Worm (Caenorhabditis elegans) whole organism, early embryonic: ENCODE results near the gene ZC204.14.

ENCODE experiments used
- B0310.2 ChIP-seq: sonication (generic microtip); optimal IDR thresholded peaks from 2 replicates; lab custom pipeline; 2016; ENCODE audit warnings: mild to moderate bottlenecking, missing genetic modification characterization, missing compliant biosample characterization
- F13C5.2 ChIP-seq: sonication (generic microtip); optimal IDR thresholded peaks from 2 replicates; lab custom pipeline; 2017; ENCODE audit warnings: mild to moderate bottlenecking, missing genetic modification characterization, inconsistent platforms, missing compliant biosample characterization
- aly-1 ChIP-seq: sonication (generic microtip); optimal IDR thresholded peaks from 2 replicates; lab custom pipeline; 2016; ENCODE audit warnings: missing genetic modification characterization, missing compliant biosample characterization
- ama-1 ChIP-seq: fragments of 150-350 bp; optimal IDR thresholded peaks from 2 replicates; lab custom pipeline; 2014
- ceh-13 ChIP-seq: fragments of 200-800 bp; sonication (Bioruptor generic); optimal IDR thresholded peaks from 2 replicates; lab custom pipeline; 2018; ENCODE audit warnings: mild to moderate bottlenecking, missing genetic modification characterization, missing compliant biosample characterization
- ceh-36 ChIP-seq: sonication (generic microtip); optimal IDR thresholded peaks from 2 replicates; lab custom pipeline; 2016; ENCODE audit warnings: missing genetic modification characterization, inconsistent platforms, missing compliant biosample characterization
- ets-7 ChIP-seq: sonication (generic microtip); optimal IDR thresholded peaks from 2 replicates; lab custom pipeline; 2016; ENCODE audit warnings: missing genotype, missing genetic modification characterization, missing compliant biosample characterization
- flt-1 ChIP-seq: fragments of 200-800 bp; sonication (Bioruptor generic); IDR thresholded peaks from 2 replicates; pipeline ENCODE4 v1.3.6; 2022; ENCODE audit warnings: missing genetic modification characterization, missing compliant biosample characterization
- hmbx-1 ChIP-seq: sonication (generic microtip); optimal IDR thresholded peaks from 2 replicates; lab custom pipeline; 2016; ENCODE audit warnings: mild to moderate bottlenecking, missing genetic modification characterization, missing compliant biosample characterization
- hmg-4 ChIP-seq: fragments of 200-800 bp; sonication (Bioruptor generic); optimal IDR thresholded peaks from 2 replicates; lab custom pipeline; 2018; ENCODE audit warnings: mild to moderate bottlenecking, missing genetic modification characterization, missing compliant biosample characterization
- hnd-1 ChIP-seq: sonication (generic microtip); optimal IDR thresholded peaks from 2 replicates; lab custom pipeline; 2016; ENCODE audit warnings: missing genetic modification characterization, missing compliant biosample characterization
- pes-1 ChIP-seq: fragments of 200-800 bp; sonication (Bioruptor generic); IDR thresholded peaks from 2 replicates; pipeline ENCODE4 v1.3.6; 2022; ENCODE audit warnings: missing genetic modification reagents, missing genetic modification characterization, missing compliant biosample characterization
- scrt-1 ChIP-seq: fragments of 200-800 bp; sonication (Bioruptor generic); IDR thresholded peaks from 2 replicates; pipeline ENCODE4 v1.3.6; 2022; ENCODE audit warnings: missing genetic modification characterization, missing compliant biosample characterization
- sea-1 ChIP-seq: fragments of 200-800 bp; sonication (Bioruptor generic); conservative IDR thresholded peaks from 2 replicates; pipeline ENCODE4 v1.3.6; 2022; ENCODE audit warnings: missing genetic modification characterization, missing compliant biosample characterization
- tbx-11 ChIP-seq: fragments of 200-800 bp; sonication (Bioruptor generic); IDR thresholded peaks from 2 replicates; pipeline ENCODE4 v1.3.6; 2022; ENCODE audit warnings: missing genetic modification characterization, missing compliant biosample characterization
- tbx-37 ChIP-seq: fragments of 200-800 bp; sonication (Bioruptor generic); conservative IDR thresholded peaks from 2 replicates; pipeline ENCODE4 v1.3.6; 2022; ENCODE audit warnings: missing genetic modification reagents, missing genetic modification characterization, missing compliant biosample characterization
- tra-4 ChIP-seq: sonication (generic microtip); optimal IDR thresholded peaks from 2 replicates; lab custom pipeline; 2017; ENCODE audit warnings: missing genetic modification characterization, missing compliant biosample characterization

The ZC204.14 gene

ce11 chrII:1691011-1691410 lies 28.3 kb upstream of the ZC204.14 start, which contains the start of gene fbxc-22:
Gene fbxc-22, minus strand, starts transcription at chrII:1691111.
- TF ChIP-seq tbx-37 (GFP tag; lab: Robert Waterston, UW) (no peak), hmbx-1 (tag; lab: Kevin White, UChicago) (no peak), scrt-1 (no peak), ceh-36 (tag; lab: Kevin White, UChicago) (no peak), F13C5.2 (tag; lab: Kevin White, UChicago) (no peak), flt-1 (no peak), ama-1 (lab: Kevin White, UChicago) (no peak), tra-4 (tag; lab: Kevin White, UChicago) (no peak), aly-1 (tag; lab: Kevin White, UChicago) (no peak), pes-1 (GFP tag; lab: Robert Waterston, UW) (no peak), ceh-13 (GFP tag; lab: Kevin White, UChicago) (no peak), hnd-1 (tag; lab: Kevin White, UChicago) (no peak), tbx-11 (GFP tag; lab: Robert Waterston, UW) (no peak), ets-7 (no peak), sea-1 (GFP tag; lab: Robert Waterston, UW) (no peak), hmg-4 (no peak)

ce11 chrII:1688813-1689212 lies 26.1 kb upstream of the ZC204.14 start, which contains the start of the genes fbxb-18 and fbxb-19:
Gene fbxb-18, minus strand, starts transcription at chrII:1688913.
Gene fbxb-19, minus strand, starts transcription at chrII:1689181.
- TF ChIP-seq pes-1 (GFP tag; lab: Robert Waterston, UW) (no peak), aly-1 (tag; lab: Kevin White, UChicago) (no peak), tbx-11 (GFP tag; lab: Robert Waterston, UW) (no peak), ets-7 (no peak), hmg-4 (no peak), F13C5.2 (tag; lab: Kevin White, UChicago) (no peak), ama-1 (lab: Kevin White, UChicago) (no peak), flt-1 (no peak), ceh-36 (tag; lab: Kevin White, UChicago) (no peak), hmbx-1 (tag; lab: Kevin White, UChicago) (no peak), hnd-1 (tag; lab: Kevin White, UChicago) (no peak), scrt-1 (no peak), B0310.2 (tag; lab: Kevin White, UChicago) (no peak), tra-4 (tag; lab: Kevin White, UChicago) (no peak)

- no peak for TF ChIP-seq hmg-4
- no peak for TF ChIP-seq ama-1 (lab: Kevin White, UChicago)
- no peak for TF ChIP-seq ceh-13 (GFP tag; lab: Kevin White, UChicago)
- no peak for TF ChIP-seq ets-7
- TF ChIP-seq aly-1 (tag; lab: Kevin White, UChicago), result no peak
- TF ChIP-seq hmbx-1 (tag; lab: Kevin White, UChicago), result no peak
- TF ChIP-seq scrt-1, result no peak
- no peak for TF ChIP-seq F13C5.2 (tag; lab: Kevin White, UChicago)
- TF ChIP-seq tbx-11 (GFP tag; lab: Robert Waterston, UW), result no peak
- TF ChIP-seq sea-1 (GFP tag; lab: Robert Waterston, UW), result no peak
- no peak for TF ChIP-seq pes-1 (GFP tag; lab: Robert Waterston, UW)
- no peak for TF ChIP-seq flt-1
Measured at ce11 chrII:1683742-1684141, 21.0 kb upstream of the ZC204.14 start, which contains the start of gene fbxb-25. Gene fbxb-25, plus strand, starts transcription at chrII:1684042.

ce11 chrII:1682218-1682617 lies 19.5 kb upstream of the ZC204.14 start, which contains the start of gene fbxb-26:
Gene fbxb-26, plus strand, starts transcription at chrII:1682518.
- TF ChIP-seq tra-4 (tag; lab: Kevin White, UChicago), result no peak
- no peak for TF ChIP-seq tbx-11 (GFP tag; lab: Robert Waterston, UW)
- no peak for TF ChIP-seq F13C5.2 (tag; lab: Kevin White, UChicago)
- no peak for TF ChIP-seq sea-1 (GFP tag; lab: Robert Waterston, UW)
- no peak for TF ChIP-seq tbx-37 (GFP tag; lab: Robert Waterston, UW)
- no peak for TF ChIP-seq hnd-1 (tag; lab: Kevin White, UChicago)
- no peak for TF ChIP-seq aly-1 (tag; lab: Kevin White, UChicago)
- no peak for TF ChIP-seq ceh-13 (GFP tag; lab: Kevin White, UChicago)
- no peak for TF ChIP-seq ets-7
- no peak for TF ChIP-seq flt-1
- TF ChIP-seq pes-1 (GFP tag; lab: Robert Waterston, UW), result no peak
- TF ChIP-seq B0310.2 (tag; lab: Kevin White, UChicago), result no peak
- TF ChIP-seq scrt-1, result no peak
- no peak for TF ChIP-seq hmg-4
- TF ChIP-seq ceh-36 (tag; lab: Kevin White, UChicago), result no peak
- no peak for TF ChIP-seq hmbx-1 (tag; lab: Kevin White, UChicago)
- TF ChIP-seq ama-1 (lab: Kevin White, UChicago), result no peak

- TF ChIP-seq ceh-13 (GFP tag; lab: Kevin White, UChicago) (no peak), aly-1 (tag; lab: Kevin White, UChicago) (no peak), B0310.2 (tag; lab: Kevin White, UChicago) (no peak), pes-1 (GFP tag; lab: Robert Waterston, UW) (no peak), scrt-1 (no peak), tbx-11 (GFP tag; lab: Robert Waterston, UW) (no peak), ama-1 (lab: Kevin White, UChicago) (no peak), tra-4 (tag; lab: Kevin White, UChicago) (no peak), flt-1 (no peak), ceh-36 (tag; lab: Kevin White, UChicago) (no peak), tbx-37 (GFP tag; lab: Robert Waterston, UW) (no peak), hmbx-1 (tag; lab: Kevin White, UChicago) (no peak), sea-1 (GFP tag; lab: Robert Waterston, UW) (no peak), hmg-4 (no peak), ets-7 (no peak), hnd-1 (tag; lab: Kevin White, UChicago) (no peak), F13C5.2 (tag; lab: Kevin White, UChicago) (no peak)
Measured at ce11 chrII:1679081-1679480, 16.3 kb upstream of the ZC204.14 start, which contains the start of gene irld-36. Gene irld-36, plus strand, starts transcription at chrII:1679381.

ce11 chrII:1676088-1676487 lies 13.3 kb upstream of the ZC204.14 start, which contains the start of gene fbxb-17:
Gene fbxb-17, plus strand, starts transcription at chrII:1676388.
- TF ChIP-seq tbx-11 (GFP tag; lab: Robert Waterston, UW) (no peak), hmbx-1 (tag; lab: Kevin White, UChicago) (no peak), tbx-37 (GFP tag; lab: Robert Waterston, UW) (no peak), ceh-13 (GFP tag; lab: Kevin White, UChicago) (no peak), tra-4 (tag; lab: Kevin White, UChicago) (no peak), hmg-4 (no peak), sea-1 (GFP tag; lab: Robert Waterston, UW) (no peak), aly-1 (tag; lab: Kevin White, UChicago) (no peak), pes-1 (GFP tag; lab: Robert Waterston, UW) (no peak), flt-1 (no peak), B0310.2 (tag; lab: Kevin White, UChicago) (no peak), ama-1 (lab: Kevin White, UChicago) (no peak), ceh-36 (tag; lab: Kevin White, UChicago) (no peak), hnd-1 (tag; lab: Kevin White, UChicago) (no peak), F13C5.2 (tag; lab: Kevin White, UChicago) (no peak), ets-7 (no peak), scrt-1 (no peak)
